Fruit fly (Drosophila melanogaster) whole organism, embryonic: Measurements from ENCODE around the gene neur.

ENCODE experiments used
- BEAF-32 ChIP-seq: fragments of 200-800 bp; sonication (Bioruptor generic); optimal IDR thresholded peaks from 3 replicates; lab custom pipeline; 2017; ENCODE audit warnings: missing biosample characterization, missing genetic modification characterization, mild to moderate bottlenecking, moderate library complexity, missing genetic modification reagents
- CG1024 ChIP-seq: fragments of 200-800 bp; sonication (Bioruptor generic); IDR thresholded peaks from 2 replicates; pipeline ENCODE4 v1.3.6; 2022; ENCODE audit warnings: missing biosample characterization, missing genetic modification characterization
- CG10267 ChIP-seq: fragments of 200-800 bp; sonication (Bioruptor generic); optimal IDR thresholded peaks from 2 replicates; lab custom pipeline; 2018; ENCODE audit warnings: missing biosample characterization, mild to moderate bottlenecking, missing genetic modification characterization, moderate library complexity
- CG10321 ChIP-seq: fragments of 200-800 bp; sonication (Bioruptor generic); IDR thresholded peaks from 2 replicates; pipeline ENCODE4 v1.3.6; 2022; ENCODE audit warnings: missing biosample characterization, missing genetic modification characterization
- CG10959 ChIP-seq: fragments of 200-800 bp; sonication (Bioruptor generic); IDR thresholded peaks from 2 replicates; pipeline ENCODE4 v1.3.6; 2022; ENCODE audit warnings: missing biosample characterization, missing genetic modification characterization
- CG12104 ChIP-seq: fragments of 200-800 bp; sonication (Bioruptor generic); optimal IDR thresholded peaks from 3 replicates; lab custom pipeline; 2016; ENCODE audit warnings: missing biosample characterization, missing genetic modification characterization
- CG15269 ChIP-seq: fragments of 200-800 bp; sonication (Bioruptor generic); optimal IDR thresholded peaks from 2 replicates; lab custom pipeline; 2018; ENCODE audit warnings: missing biosample characterization, mild to moderate bottlenecking, missing genetic modification characterization, moderate library complexity
- CG1529 ChIP-seq: fragments of 200-800 bp; sonication (Bioruptor generic); optimal IDR thresholded peaks from 3 replicates; lab custom pipeline; 2018; ENCODE audit warnings: missing biosample characterization, missing genetic modification characterization
- CG18262 ChIP-seq: fragments of 200-800 bp; optimal IDR thresholded peaks from 3 replicates; lab custom pipeline; 2019; ENCODE audit warnings: missing biosample characterization, mild to moderate bottlenecking, missing genetic modification characterization, moderate library complexity
- CG1832 ChIP-seq: fragments of 200-800 bp; sonication (Bioruptor generic); optimal IDR thresholded peaks from 2 replicates; lab custom pipeline; 2017; ENCODE audit warnings: missing biosample characterization, mild to moderate bottlenecking, missing genetic modification characterization, inconsistent platforms
- CG2116 ChIP-seq: fragments of 200-800 bp; sonication (Bioruptor generic); optimal IDR thresholded peaks from 3 replicates; lab custom pipeline; 2018; ENCODE audit warnings: missing biosample characterization, mild to moderate bottlenecking, missing genetic modification characterization
- CG2202 ChIP-seq: fragments of 200-800 bp; sonication (Bioruptor generic); optimal IDR thresholded peaks from 2 replicates; lab custom pipeline; 2018; ENCODE audit warnings: missing biosample characterization, mild to moderate bottlenecking, missing genetic modification characterization
- CG2678 ChIP-seq: fragments of 200-800 bp; sonication (Bioruptor generic); optimal IDR thresholded peaks from 3 replicates; lab custom pipeline; 2019; ENCODE audit warnings: missing biosample characterization, mild to moderate bottlenecking, missing genetic modification characterization, moderate library complexity
- CG2712 ChIP-seq: fragments of 200-800 bp; optimal IDR thresholded peaks from 3 replicates; lab custom pipeline; 2019; ENCODE audit warnings: missing biosample characterization, mild to moderate bottlenecking, missing genetic modification characterization, moderate library complexity
- CG30020 ChIP-seq: fragments of 200-800 bp; optimal IDR thresholded peaks from 2 replicates; lab custom pipeline; 2019; ENCODE audit warnings: missing biosample characterization, mild to moderate bottlenecking, missing genetic modification characterization, moderate library complexity
- CG30403 ChIP-seq: fragments of 200-800 bp; sonication (Bioruptor generic); optimal IDR thresholded peaks from 3 replicates; lab custom pipeline; 2016; ENCODE audit warnings: missing biosample characterization, missing genetic modification characterization
- CG3163 ChIP-seq: fragments of 200-800 bp; sonication (Bioruptor generic); optimal IDR thresholded peaks from 3 replicates; lab custom pipeline; 2016; ENCODE audit warnings: missing biosample characterization, missing genetic modification characterization
- CG3281 ChIP-seq: fragments of 200-800 bp; sonication (Bioruptor generic); optimal IDR thresholded peaks from 3 replicates; lab custom pipeline; 2017; ENCODE audit warnings: missing biosample characterization, mild to moderate bottlenecking, missing genetic modification characterization
- CG34224 ChIP-seq: fragments of 200-800 bp; sonication (Bioruptor generic); IDR thresholded peaks from 3 replicates; pipeline ENCODE4 v1.3.6; 2022; ENCODE audit warnings: missing biosample characterization, missing genetic modification characterization; ENCODE audit not compliant: partially characterized antibody
- CG4328 ChIP-seq: fragments of 200-800 bp; sonication (Bioruptor generic); optimal IDR thresholded peaks from 3 replicates; lab custom pipeline; 2017; ENCODE audit warnings: missing biosample characterization, missing genetic modification reagents, missing genetic modification characterization
- CG6854 ChIP-seq: fragments of 200-800 bp; sonication (Bioruptor generic); optimal IDR thresholded peaks from 3 replicates; lab custom pipeline; 2017; ENCODE audit warnings: missing biosample characterization, mild to moderate bottlenecking, missing genetic modification characterization
- CG7556 ChIP-seq: fragments of 200-800 bp; sonication (Bioruptor generic); optimal IDR thresholded peaks from 2 replicates; lab custom pipeline; 2017; ENCODE audit warnings: missing biosample characterization, mild to moderate bottlenecking, missing genetic modification characterization
- Camta ChIP-seq: fragments of 200-800 bp; sonication (Bioruptor generic); optimal IDR thresholded peaks from 2 replicates; lab custom pipeline; 2016; ENCODE audit warnings: missing biosample characterization, missing genetic modification characterization
- CkIIα-i1 ChIP-seq: fragments of 200-800 bp; sonication (Bioruptor generic); IDR thresholded peaks from 2 replicates; pipeline ENCODE4 v1.3.6; 2022; ENCODE audit warnings: missing biosample characterization, missing genetic modification characterization
- D ChIP-seq, 2 experiments: fragments of 200-800 bp in 1 of 2; fragments of >200 bp in 1 of 2; sonication (Bioruptor generic) in 1 of 2; optimal IDR thresholded peaks; 2 replicates in 1 of 2; 3 replicates in 1 of 2; lab custom pipeline; 2017; ENCODE audit warnings: mild to moderate bottlenecking in 1 of 2, missing biosample characterization in 1 of 2, missing genetic modification characterization in 1 of 2, missing genetic modification reagents in 1 of 2
- Drgx ChIP-seq: fragments of 200-800 bp; sonication (Bioruptor generic); IDR thresholded peaks from 2 replicates; pipeline ENCODE4 v1.3.6; 2022; ENCODE audit warnings: missing biosample characterization, missing genetic modification characterization
- Elba2 ChIP-seq: fragments of 200-800 bp; sonication (Bioruptor generic); optimal IDR thresholded peaks from 3 replicates; lab custom pipeline; 2016; ENCODE audit warnings: missing biosample characterization, missing genetic modification characterization
- Fer1 ChIP-seq: fragments of 200-800 bp; sonication (Bioruptor generic); optimal IDR thresholded peaks from 2 replicates; lab custom pipeline; 2017; ENCODE audit warnings: missing biosample characterization, mild to moderate bottlenecking, missing genetic modification characterization
- HLHmδ ChIP-seq: fragments of 200-800 bp; sonication (Bioruptor generic); optimal IDR thresholded peaks from 2 replicates; lab custom pipeline; 2018; ENCODE audit warnings: missing biosample characterization, mild to moderate bottlenecking, missing genetic modification characterization, moderate library complexity
- Hr51 ChIP-seq, 2 experiments: fragments of 200-800 bp; sonication (Bioruptor generic); optimal IDR thresholded peaks; 2 replicates in 1 of 2; 3 replicates in 1 of 2; lab custom pipeline; 2016 to 2018; ENCODE audit warnings: missing biosample characterization in 2 of 2, missing genetic modification characterization in 2 of 2, mild to moderate bottlenecking in 1 of 2, moderate library complexity in 1 of 2
- Kr ChIP-seq: fragments of 200-800 bp; sonication (Bioruptor generic); optimal IDR thresholded peaks from 2 replicates; lab custom pipeline; 2017; ENCODE audit warnings: missing biosample characterization, mild to moderate bottlenecking, missing genetic modification characterization
- Med ChIP-seq: fragments of 200-800 bp; sonication (Bioruptor generic); peaks from one replicate; lab custom pipeline; 2016; ENCODE audit warnings: missing biosample characterization, missing genetic modification characterization, mild to moderate bottlenecking, inconsistent platforms, moderate library complexity
- NFAT ChIP-seq: fragments of 200-800 bp; sonication (Bioruptor generic); IDR thresholded peaks from 2 replicates; pipeline ENCODE4 v1.3.6; 2022; ENCODE audit warnings: missing biosample characterization, missing genetic modification characterization
- Nf-YC ChIP-seq: fragments of 200-800 bp; optimal IDR thresholded peaks from 3 replicates; lab custom pipeline; 2019; ENCODE audit warnings: missing biosample characterization, mild to moderate bottlenecking, missing genetic modification characterization, moderate library complexity
- Poxn ChIP-seq: fragments of 200-800 bp; sonication (Bioruptor generic); IDR thresholded peaks from 2 replicates; pipeline ENCODE4 v1.3.6; 2022; ENCODE audit warnings: missing biosample characterization, missing genetic modification characterization
- ara ChIP-seq: fragments of 200-800 bp; sonication (Bioruptor generic); IDR thresholded peaks from 2 replicates; pipeline ENCODE4 v1.3.6; 2022; ENCODE audit warnings: missing biosample characterization, missing genetic modification characterization
- dan ChIP-seq: fragments of 200-800 bp; sonication (Bioruptor generic); IDR thresholded peaks from 2 replicates; pipeline ENCODE4 v1.3.6; 2022; ENCODE audit warnings: missing biosample characterization, missing genetic modification characterization
- her ChIP-seq: fragments of 200-800 bp; sonication (Bioruptor generic); optimal IDR thresholded peaks from 2 replicates; lab custom pipeline; 2016; ENCODE audit warnings: missing biosample characterization, missing genetic modification characterization
- jigr1 ChIP-seq: fragments of 200-800 bp; sonication (Bioruptor generic); IDR thresholded peaks from 3 replicates; pipeline ENCODE4 v1.3.6; 2022; ENCODE audit warnings: missing biosample characterization, missing genetic modification characterization
- otp ChIP-seq: fragments of 200-800 bp; sonication (Bioruptor generic); IDR thresholded peaks from 3 replicates; pipeline ENCODE4, ENCODE4 v1.3.6; 2022; ENCODE audit warnings: missing biosample characterization, missing genetic modification characterization
- pzg ChIP-seq: fragments of 200-800 bp; sonication (Bioruptor generic); optimal IDR thresholded peaks from 3 replicates; lab custom pipeline; 2018; ENCODE audit warnings: missing biosample characterization, mild to moderate bottlenecking, missing genetic modification characterization, moderate library complexity
- ranshi ChIP-seq: fragments of 200-800 bp; sonication (Bioruptor generic); IDR thresholded peaks from 2 replicates; pipeline ENCODE4 v1.3.6; 2022; ENCODE audit warnings: missing biosample characterization, missing genetic modification characterization
- row ChIP-seq: fragments of 200-800 bp; sonication (Bioruptor generic); IDR thresholded peaks from 3 replicates; pipeline ENCODE4 v1.3.6; 2022; ENCODE audit warnings: missing biosample characterization, missing genetic modification characterization
- sug ChIP-seq: fragments of 200-800 bp; optimal IDR thresholded peaks from 2 replicates; lab custom pipeline; 2019; ENCODE audit warnings: missing biosample characterization, mild to moderate bottlenecking, missing genetic modification characterization, moderate library complexity
- toy ChIP-seq: fragments of 200-800 bp; sonication (Bioruptor generic); IDR thresholded peaks from 2 replicates; pipeline ENCODE4 v1.3.6; 2022; ENCODE audit warnings: missing biosample characterization, missing genetic modification characterization
- trem ChIP-seq: fragments of 200-800 bp; optimal IDR thresholded peaks from 3 replicates; lab custom pipeline; 2019; ENCODE audit warnings: missing biosample characterization, mild to moderate bottlenecking, missing genetic modification characterization, moderate library complexity

The neur gene

dm6 chr3R:9013765-9014380, 25.4 kb downstream of the neur start (continued):
- no peak for TF ChIP-seq CG10321
- peak; percentile 30; the same call in 1 of the 2 replicates for TF ChIP-seq CG1024 (GFP tag; lab: Robert Waterston, UW)
- peak; percentile 19 for TF ChIP-seq her (GFP tag; lab: Kevin White, UChicago)
- TF ChIP-seq Camta (GFP tag; lab: Kevin White, UChicago), result peak; percentile 44
- TF ChIP-seq Fer1 (GFP tag; lab: Kevin White, UChicago), result peak; percentile 81
- peak; percentile 66 for TF ChIP-seq CG7556 (GFP tag; lab: Kevin White, UChicago)
- TF ChIP-seq CG1529 (GFP tag; lab: Kevin White, UChicago), result no peak
- TF ChIP-seq CG10267 (tag; lab: Kevin White, UChicago), result peak; percentile 17
- peak; percentile 56 for TF ChIP-seq row (GFP tag; lab: Robert Waterston, UW)
- peak; percentile 49 for TF ChIP-seq CG2712
- TF ChIP-seq jigr1 (GFP tag; lab: Robert Waterston, UW), result no peak
- no peak for TF ChIP-seq HLHmδ (GFP tag; lab: Kevin White, UChicago)
- TF ChIP-seq CG2116, result peak; percentile 38
- peak; percentile 67 for TF ChIP-seq Nf-YC (tag; lab: Kevin White, UChicago)
- TF ChIP-seq CG6854, result no peak
- TF ChIP-seq CG2202, result peak; percentile 9
- TF ChIP-seq CG3281 (GFP tag; lab: Kevin White, UChicago), result peak; percentile 57
- TF ChIP-seq CG34224 (GFP tag; lab: Robert Waterston, UW), result no peak
- peak; percentile 37 for TF ChIP-seq CG18262
- peak; percentile 66 for TF ChIP-seq sug (tag; lab: Kevin White, UChicago)
- peak; percentile 12 for TF ChIP-seq CG4328 (GFP tag; lab: Kevin White, UChicago)
- peak; percentile 29; the same call in 1 of the 2 replicates for TF ChIP-seq ranshi (GFP tag; lab: Robert Waterston, UW)

- peak; percentile 17; the same call in 1 of the 2 replicates for TF ChIP-seq Drgx (GFP tag; lab: Robert Waterston, UW)
- TF ChIP-seq Med (GFP tag; lab: Kevin White, UChicago), result peak; percentile 7
- TF ChIP-seq CG30020 (tag; lab: Kevin White, UChicago), result no peak
Measured at dm6 chr3R:9011708-9012107, 27.6 kb downstream of the neur start.

DNA sequence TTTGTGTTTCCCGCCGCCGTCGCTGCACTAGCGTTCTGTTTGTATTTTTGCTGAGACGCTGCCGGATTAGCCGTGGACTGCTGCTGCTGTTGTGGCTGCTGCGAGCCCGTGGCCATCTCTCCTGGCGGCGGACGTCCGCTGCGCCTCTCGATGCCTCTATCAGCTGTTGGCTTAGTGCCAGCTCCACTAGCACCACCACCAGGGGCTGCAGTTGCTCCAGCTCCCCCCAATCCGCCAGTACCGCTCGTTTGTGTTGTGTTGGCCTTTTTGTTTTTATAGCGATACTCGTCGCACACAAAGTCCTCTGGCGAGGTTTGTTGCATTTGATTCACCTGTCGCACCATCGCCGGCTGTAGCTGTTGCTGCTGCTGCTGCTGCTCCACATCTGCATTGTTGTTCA, 28.6 kb downstream of the neur start:
- TF ChIP-seq Drgx (GFP tag; lab: Robert Waterston, UW) (peak; percentile 39; the same call in 1 of the 2 replicates), CG2678 (tag; lab: Kevin White, UChicago) (no peak)

- TF ChIP-seq Elba2 (peak; percentile 22), toy (GFP tag; lab: Robert Waterston, UW) (no peak), CG15269 (no peak), Poxn (no peak), dan (GFP tag; lab: Robert Waterston, UW) (no peak), BEAF-32 (GFP tag; lab: Kevin White, UChicago) (peak; percentile 30), ara (GFP tag; lab: Robert Waterston, UW) (no peak), HLHmδ (GFP tag; lab: Kevin White, UChicago) (no peak), Hr51 (GFP tag; optimal IDR thresholded peaks at IDR 0.05; lab: Kevin White, UChicago) (no peak), D (optimal IDR thresholded peaks at IDR 0.05; lab: Kevin White, UChicago) (no peak), D (GFP tag; optimal IDR thresholded peaks at IDR 0.05; lab: Kevin White, UChicago) (no peak), Kr (GFP tag; lab: Kevin White, UChicago) (no peak), CG10959 (GFP tag; lab: Robert Waterston, UW) (no peak), CG1832 (GFP tag; lab: Kevin White, UChicago) (no peak), otp (GFP tag; lab: Robert Waterston, UW) (no peak), NFAT (no peak), CG30403 (GFP tag; lab: Kevin White, UChicago) (no peak), CkIIα-i1 (no peak), pzg (peak; percentile 83), CG12104 (no peak), trem (peak; percentile 73), CG3163 (no peak)
Measured at dm6 chr3R:9008202-9008601, 31.1 kb downstream of the neur start, which contains the start of gene CG11983. Gene CG11983 (plus strand): TSS chr3R:9008321.
